Fruit fly (Drosophila melanogaster) whole organism, embryonic: ENCODE data around the gene aru.

Experiments
- B-H1 ChIP-seq: fragments of 200-800 bp; sonication (Bioruptor generic); IDR thresholded peaks from 3 replicates; pipeline ENCODE4 v1.3.6; 2022; ENCODE audit warnings: missing biosample characterization, missing genetic modification characterization
- C15 ChIP-seq: fragments of 200-800 bp; sonication (Bioruptor generic); IDR thresholded peaks from 3 replicates; pipeline ENCODE4 v1.3.6; 2022; ENCODE audit warnings: missing biosample characterization, missing genetic modification characterization
- CG10979 ChIP-seq: fragments of 200-800 bp; sonication (Bioruptor generic); optimal IDR thresholded peaks from 2 replicates; lab custom pipeline; 2018; ENCODE audit warnings: missing biosample characterization, mild to moderate bottlenecking, missing genetic modification characterization, moderate library complexity
- CG11560 ChIP-seq: fragments of 200-800 bp; sonication (Bioruptor generic); IDR thresholded peaks from 3 replicates; pipeline ENCODE4 v1.3.6; 2022; ENCODE audit warnings: missing biosample characterization, missing genetic modification characterization
- CG11723 ChIP-seq: fragments of 200-800 bp; sonication (Bioruptor generic); optimal IDR thresholded peaks from 2 replicates; lab custom pipeline; 2017; ENCODE audit warnings: missing biosample characterization, mild to moderate bottlenecking, missing genetic modification characterization
- CG12236 ChIP-seq: fragments of 200-800 bp; sonication (Bioruptor generic); optimal IDR thresholded peaks from 2 replicates; lab custom pipeline; 2016; ENCODE audit warnings: missing biosample characterization, missing genetic modification characterization
- CG15269 ChIP-seq: fragments of 200-800 bp; sonication (Bioruptor generic); optimal IDR thresholded peaks from 2 replicates; lab custom pipeline; 2018; ENCODE audit warnings: missing biosample characterization, mild to moderate bottlenecking, missing genetic modification characterization, moderate library complexity
- CG17186 ChIP-seq: fragments of 200-800 bp; sonication (Bioruptor generic); optimal IDR thresholded peaks from 3 replicates; lab custom pipeline; 2017; ENCODE audit warnings: missing biosample characterization, missing genetic modification reagents, missing genetic modification characterization
- CG17328 ChIP-seq: fragments of 200-800 bp; sonication (Bioruptor generic); IDR thresholded peaks from 2 replicates; pipeline ENCODE4 v1.3.6; 2022; ENCODE audit warnings: missing biosample characterization, missing genetic modification characterization
- CG17612 ChIP-seq: fragments of 200-800 bp; sonication (Bioruptor generic); IDR thresholded peaks from 2 replicates; pipeline ENCODE4 v1.3.6; 2022; ENCODE audit warnings: missing biosample characterization, missing genetic modification characterization
- CG2199 ChIP-seq: fragments of 200-800 bp; sonication (Bioruptor generic); IDR thresholded peaks from 3 replicates; pipeline ENCODE4 v1.3.6; 2022; ENCODE audit warnings: missing biosample characterization, missing genetic modification characterization
- CG2678 ChIP-seq: fragments of 200-800 bp; sonication (Bioruptor generic); optimal IDR thresholded peaks from 3 replicates; lab custom pipeline; 2019; ENCODE audit warnings: missing biosample characterization, mild to moderate bottlenecking, missing genetic modification characterization, moderate library complexity
- CG30020 ChIP-seq: fragments of 200-800 bp; optimal IDR thresholded peaks from 2 replicates; lab custom pipeline; 2019; ENCODE audit warnings: missing biosample characterization, mild to moderate bottlenecking, missing genetic modification characterization, moderate library complexity
- CG31224 ChIP-seq: fragments of 200-800 bp; sonication (Bioruptor generic); IDR thresholded peaks from 2 replicates; pipeline ENCODE4 v1.3.6; 2022; ENCODE audit warnings: missing biosample characterization, missing genetic modification characterization
- CG31388 ChIP-seq: fragments of 200-800 bp; sonication (Bioruptor generic); optimal IDR thresholded peaks from 2 replicates; lab custom pipeline; 2016; ENCODE audit warnings: missing biosample characterization, missing genetic modification characterization
- CG42726 ChIP-seq: fragments of 200-800 bp; sonication (Bioruptor generic); IDR thresholded peaks from 2 replicates; pipeline ENCODE4 v1.3.6; 2022; ENCODE audit warnings: missing biosample characterization, missing genetic modification characterization; ENCODE audit not compliant: partially characterized antibody
- CG5245 ChIP-seq: fragments of 200-800 bp; sonication (Bioruptor generic); optimal IDR thresholded peaks from 3 replicates; lab custom pipeline; 2016; ENCODE audit warnings: missing biosample characterization, missing genetic modification characterization
- CG5953 ChIP-seq: fragments of 200-800 bp; sonication (Bioruptor generic); IDR thresholded peaks from 2 replicates; pipeline ENCODE4 v1.3.6; 2022; ENCODE audit warnings: missing biosample characterization, missing genetic modification characterization
- CG6765 ChIP-seq: fragments of 200-800 bp; sonication (Bioruptor generic); optimal IDR thresholded peaks from 3 replicates; lab custom pipeline; 2017; ENCODE audit warnings: missing biosample characterization, mild to moderate bottlenecking, missing genetic modification characterization
- CG7556 ChIP-seq: fragments of 200-800 bp; sonication (Bioruptor generic); optimal IDR thresholded peaks from 2 replicates; lab custom pipeline; 2017; ENCODE audit warnings: missing biosample characterization, mild to moderate bottlenecking, missing genetic modification characterization
- CG7786 ChIP-seq: fragments of 200-800 bp; sonication (Bioruptor generic); optimal IDR thresholded peaks from 2 replicates; lab custom pipeline; 2016; ENCODE audit warnings: missing biosample characterization, missing genetic modification characterization
- CG8290 ChIP-seq, 3 experiments: fragments of 200-800 bp; sonication (Bioruptor generic); optimal IDR thresholded peaks; 2 replicates each; lab custom pipeline; 2016 to 2019; ENCODE audit warnings: missing biosample characterization in 3 of 3, missing genetic modification characterization in 3 of 3, mild to moderate bottlenecking in 2 of 3, moderate library complexity in 1 of 3
- Doc3 ChIP-seq: fragments of 200-800 bp; sonication (Bioruptor generic); IDR thresholded peaks from 3 replicates; pipeline ENCODE4 v1.3.6; 2022; ENCODE audit warnings: missing biosample characterization, missing genetic modification characterization; ENCODE audit not compliant: partially characterized antibody
- E2f2 ChIP-seq: fragments of 200-800 bp; sonication (Bioruptor generic); IDR thresholded peaks from 2 replicates; pipeline ENCODE4 v1.3.6; 2022; ENCODE audit warnings: missing biosample characterization, missing genetic modification characterization
- Ets65A ChIP-seq: fragments of 200-800 bp; sonication (Bioruptor generic); peaks from one replicate; lab custom pipeline; 2016; ENCODE audit warnings: missing biosample characterization, missing genetic modification characterization
- Lhr ChIP-seq: fragments of 200-800 bp; sonication (Bioruptor generic); optimal IDR thresholded peaks from 3 replicates; lab custom pipeline; 2017; ENCODE audit warnings: mild to moderate bottlenecking, missing biosample characterization, missing genetic modification reagents, missing genetic modification characterization
- Lpt ChIP-seq: fragments of >200 bp; optimal IDR thresholded peaks from 2 replicates; lab custom pipeline; 2018; ENCODE audit warnings: missing biosample characterization, missing genetic modification characterization
- MBD-R2 ChIP-seq: fragments of 200-800 bp; sonication (Bioruptor generic); IDR thresholded peaks from 2 replicates; pipeline ENCODE4 v1.3.6; 2022; ENCODE audit warnings: missing biosample characterization, missing genetic modification characterization
- MESR4 ChIP-seq: fragments of 200-800 bp; sonication (Bioruptor generic); optimal IDR thresholded peaks from 2 replicates; lab custom pipeline; 2018; ENCODE audit warnings: missing biosample characterization, mild to moderate bottlenecking, missing genetic modification characterization, moderate library complexity
- Nf-YA ChIP-seq: fragments of 200-800 bp; sonication (Bioruptor generic); IDR thresholded peaks from 2 replicates; pipeline ENCODE4 v1.3.6; 2022; ENCODE audit warnings: missing biosample characterization, missing genetic modification characterization
- Nf-YC ChIP-seq: fragments of 200-800 bp; optimal IDR thresholded peaks from 3 replicates; lab custom pipeline; 2019; ENCODE audit warnings: missing biosample characterization, mild to moderate bottlenecking, missing genetic modification characterization, moderate library complexity
- Optix ChIP-seq: fragments of 200-800 bp; sonication (Bioruptor generic); IDR thresholded peaks from 3 replicates; pipeline ENCODE4 v1.3.6; 2022; ENCODE audit warnings: missing biosample characterization, missing genetic modification characterization
- Ravus ChIP-seq: fragments of 200-800 bp; sonication (Bioruptor generic); IDR thresholded peaks from 2 replicates; pipeline ENCODE4 v1.3.6; 2022; ENCODE audit warnings: missing biosample characterization, missing genetic modification characterization
- Scr ChIP-seq: fragments of 200-800 bp; sonication (Bioruptor generic); IDR thresholded peaks from 2 replicates; pipeline ENCODE4 v1.3.6; 2022; ENCODE audit warnings: missing biosample characterization, missing genetic modification characterization; ENCODE audit not compliant: partially characterized antibody
- Six4 ChIP-seq: fragments of 200-800 bp; sonication (Bioruptor generic); optimal IDR thresholded peaks from 2 replicates; lab custom pipeline; 2016; ENCODE audit warnings: missing biosample characterization, missing genetic modification characterization
- ap ChIP-seq: fragments of 200-800 bp; sonication (Bioruptor generic); IDR thresholded peaks from 2 replicates; pipeline ENCODE4 v1.3.6; 2022; ENCODE audit warnings: missing biosample characterization, missing genetic modification characterization
- bbx ChIP-seq: fragments of 200-800 bp; sonication (Bioruptor generic); IDR thresholded peaks from 2 replicates; pipeline ENCODE4 v1.3.6; 2022; ENCODE audit warnings: missing biosample characterization, missing genetic modification characterization; ENCODE audit not compliant: partially characterized antibody
- crc ChIP-seq: fragments of 200-800 bp; sonication (Bioruptor generic); optimal IDR thresholded peaks from 2 replicates; lab custom pipeline; 2016; ENCODE audit warnings: missing biosample characterization, missing genetic modification characterization
- dati ChIP-seq: fragments of 200-800 bp; sonication (Bioruptor generic); IDR thresholded peaks from 2 replicates; pipeline ENCODE4 v1.3.6; 2022; ENCODE audit warnings: missing biosample characterization, missing genetic modification characterization
- dmrt11E ChIP-seq: fragments of 200-800 bp; sonication (Bioruptor generic); optimal IDR thresholded peaks from 3 replicates; lab custom pipeline; 2018; ENCODE audit warnings: missing biosample characterization, mild to moderate bottlenecking, missing genetic modification characterization, moderate library complexity
- exex ChIP-seq: fragments of 200-800 bp; sonication (Bioruptor generic); optimal IDR thresholded peaks from 4 replicates; lab custom pipeline; 2018; ENCODE audit warnings: missing biosample characterization, mild to moderate bottlenecking, missing genetic modification characterization, moderate library complexity
- gce ChIP-seq: fragments of 200-800 bp; sonication (Bioruptor generic); IDR thresholded peaks from 3 replicates; pipeline ENCODE4 v1.3.6; 2022; ENCODE audit warnings: missing biosample characterization, missing genetic modification characterization
- gcm ChIP-seq: fragments of 200-800 bp; sonication (Bioruptor generic); optimal IDR thresholded peaks from 2 replicates; lab custom pipeline; 2019; ENCODE audit warnings: missing biosample characterization, mild to moderate bottlenecking, missing genetic modification characterization, moderate library complexity
- gem ChIP-seq: fragments of 200-800 bp; sonication (Bioruptor generic); optimal IDR thresholded peaks from 2 replicates; lab custom pipeline; 2019; ENCODE audit warnings: missing biosample characterization, mild to moderate bottlenecking, missing genetic modification characterization, moderate library complexity
- gsb-n ChIP-seq: fragments of 200-800 bp; sonication (Bioruptor generic); optimal IDR thresholded peaks from 3 replicates; lab custom pipeline; 2018; ENCODE audit warnings: missing biosample characterization, mild to moderate bottlenecking, missing genetic modification characterization
- nmo ChIP-seq: fragments of 200-800 bp; sonication (Bioruptor generic); optimal IDR thresholded peaks from 2 replicates; lab custom pipeline; 2018; ENCODE audit warnings: missing biosample characterization, mild to moderate bottlenecking, missing genetic modification characterization, moderate library complexity
- run ChIP-seq: fragments of 200-800 bp; sonication (Bioruptor generic); optimal IDR thresholded peaks from 3 replicates; lab custom pipeline; 2018; ENCODE audit warnings: missing biosample characterization, mild to moderate bottlenecking, missing genetic modification characterization
- toy ChIP-seq: fragments of 200-800 bp; sonication (Bioruptor generic); IDR thresholded peaks from 2 replicates; pipeline ENCODE4 v1.3.6; 2022; ENCODE audit warnings: missing biosample characterization, missing genetic modification characterization
- vfl ChIP-seq: fragments of 200-800 bp; sonication (Bioruptor generic); optimal IDR thresholded peaks from 2 replicates; lab custom pipeline; 2016; ENCODE audit warnings: missing biosample characterization, missing genetic modification characterization

aru gene

DNA sequence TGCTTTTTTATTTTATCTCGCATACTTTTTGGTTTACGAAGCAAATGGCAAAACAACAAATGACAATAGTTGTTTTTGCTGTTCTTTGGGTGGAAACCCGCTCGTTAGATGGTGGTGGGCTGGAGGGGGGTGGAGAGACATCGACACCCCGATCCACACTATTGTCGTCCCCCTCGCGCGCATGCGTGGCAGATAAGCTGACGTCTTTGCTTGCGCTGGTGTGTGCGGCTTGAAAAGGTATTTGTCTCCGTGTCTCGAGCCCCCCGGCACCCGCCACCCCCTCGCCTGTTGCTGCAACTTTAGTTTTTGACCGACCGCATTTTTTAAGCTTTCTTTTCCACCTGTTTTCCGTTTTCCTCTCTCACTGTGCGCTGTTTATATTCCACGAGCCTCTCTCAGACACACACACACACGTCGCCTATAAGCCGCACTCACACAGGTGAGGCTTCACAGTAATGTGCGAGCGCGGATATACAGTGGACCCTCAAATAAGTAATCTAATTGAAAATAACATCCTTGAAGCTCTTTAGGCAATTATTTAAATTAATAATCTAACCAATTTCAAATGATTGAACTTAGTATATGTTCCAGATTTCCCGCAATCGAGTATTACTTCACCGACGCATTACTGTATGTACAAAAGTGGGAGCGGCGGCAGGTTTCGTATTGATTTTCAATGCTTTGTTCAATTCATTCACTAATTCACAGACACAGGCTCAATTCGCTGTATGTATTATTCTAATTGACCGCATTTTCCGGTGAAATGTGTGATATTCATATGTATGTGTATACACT, 1.0 kb downstream of the aru start (continued):
- TF ChIP-seq CG17186 (GFP tag; lab: Kevin White, UChicago) (peak; percentile 2), gcm (peak; percentile 85), CG5953 (GFP tag; lab: Robert Waterston, UW) (peak; percentile 87), ap (peak; percentile 91), CG31224 (GFP tag; lab: Robert Waterston, UW) (peak; percentile 90), vfl (GFP tag; lab: Kevin White, UChicago) (peak; percentile 79), MESR4 (peak; percentile 24), dmrt11E (tag; lab: Kevin White, UChicago) (peak; percentile 87), CG7786 (GFP tag; lab: Kevin White, UChicago) (peak; percentile 88), Nf-YC (peak; percentile 82), CG42726 (GFP tag; lab: Robert Waterston, UW) (peak; percentile 39; the same call in 1 of the 2 replicates), CG30020 (peak; percentile 60), CG31388 (GFP tag; lab: Kevin White, UChicago) (peak; percentile 75), run (tag; lab: Kevin White, UChicago) (peak; percentile 78), gem (tag; lab: Kevin White, UChicago) (peak; percentile 95), exex (tag; lab: Kevin White, UChicago) (peak; percentile 69), CG11560 (tag; lab: Robert Waterston, UW) (peak; percentile 82), Doc3 (GFP tag; lab: Robert Waterston, UW) (no peak), toy (peak; percentile 90), CG2199 (peak; percentile 91; the same call in 2 of the 3 replicates), Nf-YA (GFP tag; lab: Robert Waterston, UW) (peak; percentile 88), CG11723 (peak; percentile 80), gsb-n (tag; lab: Kevin White, UChicago) (peak; percentile 87), CG2678 (tag; lab: Kevin White, UChicago) (peak; percentile 96), Six4 (GFP tag; lab: Kevin White, UChicago) (peak; percentile 81), C15 (GFP tag; lab: Robert Waterston, UW) (peak; percentile 88), Ets65A (GFP tag; lab: Kevin White, UChicago) (peak; percentile 99), Ravus (GFP tag; lab: Robert Waterston, UW) (peak; percentile 89), CG15269 (tag; lab: Kevin White, UChicago) (peak; percentile 96), CG12236 (GFP tag; lab: Kevin White, UChicago) (peak; percentile 70), CG5245 (GFP tag; lab: Kevin White, UChicago) (peak; percentile 90), dati (GFP tag; lab: Robert Waterston, UW) (peak; percentile 80), nmo (GFP tag; lab: Kevin White, UChicago) (peak; percentile 91), Lhr (GFP tag; lab: Kevin White, UChicago) (peak; percentile 63), CG8290 (GFP tag; optimal IDR thresholded peaks at IDR 0.05; lab: Kevin White, UChicago) (peak; percentile 88), CG8290 (tag; optimal IDR thresholded peaks at IDR 0.05; lab: Kevin White, UChicago) (peak; percentile 26 to 98), CG6765 (GFP tag; lab: Kevin White, UChicago) (peak; percentile 81), Lpt (no peak), gce (GFP tag; lab: Robert Waterston, UW) (peak; percentile 92; the same call in 2 of the 3 replicates), CG17328 (GFP tag; lab: Robert Waterston, UW) (peak; percentile 95), MBD-R2 (GFP tag; lab: Robert Waterston, UW) (peak; percentile 92), bbx (no peak; the same call in 1 of the 2 replicates), CG17612 (GFP tag; lab: Robert Waterston, UW) (peak; percentile 88), B-H1 (peak; percentile 93), CG10979 (peak; percentile 86), E2f2 (GFP tag; lab: Robert Waterston, UW) (peak; percentile 75), CG7556 (GFP tag; lab: Kevin White, UChicago) (peak; percentile 90), crc (GFP tag; lab: Kevin White, UChicago) (peak; percentile 74), Scr (GFP tag; lab: Robert Waterston, UW) (0 out of 2 replicates have a peak, but pooled peaks have one; percentile 15), Optix (peak; percentile 89)
